Worm (Caenorhabditis elegans): ENCODE data around the gene etr-1.

etr-1 gene

DNA sequence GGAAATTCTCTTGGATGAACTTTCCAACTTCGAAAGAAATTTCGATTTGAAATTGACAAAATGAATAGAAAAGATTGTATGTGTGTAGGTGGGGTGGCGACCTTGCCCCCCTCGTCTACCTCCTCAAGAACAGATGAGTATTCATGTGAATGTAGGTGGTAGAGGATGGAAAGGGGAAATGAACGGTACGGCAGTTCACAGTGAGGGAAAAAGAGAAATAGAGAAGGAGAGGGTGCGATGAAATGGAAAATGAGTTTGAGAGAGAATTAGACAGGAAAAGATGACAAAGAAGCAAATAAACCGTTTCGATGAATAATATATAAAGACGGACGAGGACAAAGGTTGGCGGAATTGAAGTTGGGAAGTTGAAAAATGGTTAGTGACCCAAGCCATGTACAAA, 40.2 kb upstream of the etr-1 start (continued):
- TF ChIP-seq efl-1 (optimal IDR thresholded peaks at IDR 0.05) (peak; percentile 29 to 32), efl-1 (GFP tag; optimal IDR thresholded peaks at IDR 0.05 in 1 of 2) (peak in 1 of 2 experiments; percentile 75), nhr-47 (tag; optimal IDR thresholded peaks at IDR 0.05) (no peak), fkh-10 (GFP tag; optimal IDR thresholded peaks at IDR 0.05) (no peak), nhr-84 (tag; optimal IDR thresholded peaks at IDR 0.05) (no peak), lin-14 (GFP tag; optimal IDR thresholded peaks at IDR 0.05) (peak; percentile 89), nhr-237 (tag; optimal IDR thresholded peaks at IDR 0.05) (no peak), lin-13 (GFP tag; optimal IDR thresholded peaks at IDR 0.05) (no peak), snpc-4 (tag; optimal IDR thresholded peaks at IDR 0.05) (no peak), swsn-7 (tag; optimal IDR thresholded peaks at IDR 0.05) (peak; percentile 1), pqm-1 (tag; optimal IDR thresholded peaks at IDR 0.05) (no peak), lin-35 (GFP tag; optimal IDR thresholded peaks at IDR 0.05) (peak; percentile 1 to 53), ceh-82 (tag; optimal IDR thresholded peaks at IDR 0.05) (no peak), fkh-4 (tag; optimal IDR thresholded peaks at IDR 0.05; ENCODE audit: borderline replicate concordance) (no peak), unc-86 (tag; optimal IDR thresholded peaks at IDR 0.05) (no peak), jun-1 (tag; optimal IDR thresholded peaks at IDR 0.05) (no peak), nhr-76 (tag; optimal IDR thresholded peaks at IDR 0.05) (no peak), nhr-85 (tag) (peak; percentile 89), zip-4 (GFP tag; optimal IDR thresholded peaks at IDR 0.05) (no peak), ztf-4 (tag; optimal IDR thresholded peaks at IDR 0.05) (no peak), nhr-90 (tag; optimal IDR thresholded peaks at IDR 0.05; ENCODE audit: poor library complexity) (no peak), C04F5.9 (tag; optimal IDR thresholded peaks at IDR 0.05) (no peak), nhr-11 (tag; optimal IDR thresholded peaks at IDR 0.05) (no peak), ets-5 (GFP tag; IDR thresholded peaks at IDR 0.05) (no peak), unc-62 (GFP tag; optimal IDR thresholded peaks at IDR 0.05) (no peak), tbx-2 (tag; optimal IDR thresholded peaks at IDR 0.05) (no peak), F16B12.6 (tag; optimal IDR thresholded peaks at IDR 0.05) (no peak), ztf-11 (tag; optimal IDR thresholded peaks at IDR 0.05) (no peak), ceh-90 (tag; optimal IDR thresholded peaks at IDR 0.05) (no peak), nhr-20 (tag; optimal IDR thresholded peaks at IDR 0.05) (peak; percentile 43), aha-1 (tag; optimal IDR thresholded peaks at IDR 0.05) (no peak), ceh-8 (GFP tag; optimal IDR thresholded peaks at IDR 0.05) (no peak)

DNA sequence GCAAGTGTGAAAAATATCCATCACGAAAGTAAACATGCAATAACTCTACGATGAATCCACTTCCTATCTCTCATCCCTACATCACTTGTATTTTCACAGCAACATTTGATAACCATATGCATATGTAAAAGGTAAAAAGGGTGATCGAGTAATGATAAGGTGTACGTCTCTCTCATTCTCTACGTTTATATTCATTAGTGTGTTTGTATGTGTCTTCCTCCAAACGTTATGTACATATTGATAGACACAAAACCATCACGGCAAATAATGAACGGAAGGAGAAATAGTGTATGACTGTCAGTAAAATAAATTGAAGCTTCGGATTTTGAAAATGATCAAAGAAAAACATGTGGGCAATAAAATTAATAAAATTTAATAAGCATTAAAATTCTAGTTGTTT, 39.7 kb upstream of the etr-1 start:
- TF ChIP-seq nhr-90 (tag; optimal IDR thresholded peaks at IDR 0.05; ENCODE audit: poor library complexity) = no peak
- no peak for TF ChIP-seq fkh-4 (tag; optimal IDR thresholded peaks at IDR 0.05; ENCODE audit: borderline replicate concordance)
- TF ChIP-seq nhr-84 (tag; optimal IDR thresholded peaks at IDR 0.05) = no peak
- no peak for TF ChIP-seq pax-3 (tag; optimal IDR thresholded peaks at IDR 0.05)
- no peak for TF ChIP-seq C04F5.9 (tag; optimal IDR thresholded peaks at IDR 0.05)
- no peak for TF ChIP-seq lin-14 (GFP tag; optimal IDR thresholded peaks at IDR 0.05)
- TF ChIP-seq nhr-20 (tag; optimal IDR thresholded peaks at IDR 0.05) = no peak
- no peak for TF ChIP-seq nhr-12 (tag; optimal IDR thresholded peaks at IDR 0.05)

DNA sequence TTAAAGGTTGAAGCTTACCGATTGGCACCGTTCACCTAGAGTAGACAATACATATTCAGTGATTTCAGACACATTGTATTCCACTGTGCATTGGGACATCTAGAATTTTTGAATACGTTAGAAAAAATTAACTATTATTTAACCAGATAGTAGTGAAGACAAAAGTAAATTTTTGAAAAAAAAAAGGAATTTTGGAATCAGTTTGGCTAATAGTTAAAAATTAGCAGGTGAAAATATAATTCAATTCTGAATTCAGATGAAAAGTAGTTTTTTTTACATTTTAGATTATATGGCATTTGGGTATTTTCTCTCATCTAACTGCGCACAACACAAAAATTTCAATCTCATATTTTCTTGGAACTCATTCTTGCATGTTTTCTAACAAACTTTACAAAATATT, 37.3 kb upstream of the etr-1 start, which contains the start of gene nmur-2:
nmur-2 (minus strand) TSS at position 101 of the 400 bp plus-strand sequence.
- TF ChIP-seq zag-1 (tag; optimal IDR thresholded peaks at IDR 0.05) = no peak
- TF ChIP-seq hlh-4 (tag; optimal IDR thresholded peaks at IDR 0.05) = peak; percentile 0

DNA sequence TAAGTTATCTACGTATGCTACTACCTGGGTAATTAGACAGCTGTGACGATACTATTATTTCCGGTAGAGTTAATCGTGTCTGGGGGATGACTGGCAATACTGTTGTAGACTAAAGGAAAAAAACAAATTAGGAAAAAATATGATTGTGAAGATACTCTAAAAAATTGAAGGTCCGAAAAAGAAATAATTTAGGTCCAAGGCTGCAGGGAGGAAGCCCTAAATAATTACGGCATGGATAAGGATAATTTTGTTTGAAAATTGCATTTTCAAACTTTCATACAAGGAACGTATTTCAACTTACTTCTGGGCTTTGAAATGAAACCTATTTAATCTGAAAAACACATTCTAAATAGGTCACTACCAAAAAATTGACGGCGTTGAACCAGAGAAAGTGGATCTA, 33.2 kb upstream of the etr-1 start, which contains the start of gene srd-3:
srd-3 (minus strand) TSS at position 101 of the 400 bp plus-strand sequence.
- TF ChIP-seq egl-13 (tag; optimal IDR thresholded peaks at IDR 0.05) = no peak
- TF ChIP-seq pag-3 (tag; optimal IDR thresholded peaks at IDR 0.05; ENCODE audit: borderline replicate concordance, insufficient read depth) = no peak
- no peak for TF ChIP-seq C34B4.2 (tag; optimal IDR thresholded peaks at IDR 0.05)
- no peak for TF ChIP-seq ztf-11 (tag; optimal IDR thresholded peaks at IDR 0.05)
- TF ChIP-seq nhr-19 (GFP tag; conservative IDR thresholded peaks at IDR 0.05) = no peak
- TF ChIP-seq snu-23 (GFP tag; optimal IDR thresholded peaks at IDR 0.05) = no peak
- no peak for TF ChIP-seq mab-9 (GFP tag; IDR thresholded peaks at IDR 0.05)
- TF ChIP-seq nhr-84 (tag; optimal IDR thresholded peaks at IDR 0.05) = no peak
- no peak for TF ChIP-seq ztf-4 (tag; optimal IDR thresholded peaks at IDR 0.05)
- TF ChIP-seq vab-15 (tag; optimal IDR thresholded peaks at IDR 0.05) = no peak
